Worm (Caenorhabditis elegans) whole organism, L1 larva: Measurements from ENCODE around the gene srj-23.

ENCODE experiments used
- C16A3.4 ChIP-seq: fragments of 150-350 bp; optimal IDR thresholded peaks from 2 replicates; lab custom pipeline; 2014; ENCODE audit warnings: missing biosample characterization, missing genetic modification characterization
- Y116A8C.19 ChIP-seq: sonication (generic microtip); optimal IDR thresholded peaks from 2 replicates; lab custom pipeline; 2016; ENCODE audit warnings: missing compliant biosample characterization, missing genetic modification characterization, borderline replicate concordance
- aha-1 ChIP-seq: fragments of 150-350 bp; optimal IDR thresholded peaks from 2 replicates; lab custom pipeline; 2014; ENCODE audit warnings: missing biosample characterization, missing genetic modification characterization
- ama-1 ChIP-seq: fragments of 150-350 bp; optimal IDR thresholded peaks from 2 replicates; lab custom pipeline; 2014
- blmp-1 ChIP-seq: fragments of 150-350 bp; optimal IDR thresholded peaks from 2 replicates; lab custom pipeline; 2014; ENCODE audit warnings: missing biosample characterization, missing genetic modification characterization
- ceh-8 ChIP-seq: fragments of 200-800 bp; sonication (Bioruptor generic); optimal IDR thresholded peaks from 2 replicates; lab custom pipeline; 2018; ENCODE audit warnings: mild to moderate bottlenecking, missing genetic modification characterization, moderate library complexity, missing compliant biosample characterization
- dpl-1 ChIP-seq, 3 experiments: fragments of 150-350 bp in 2 of 3; sonication (generic microtip) in 1 of 3; optimal IDR thresholded peaks; 2 replicates each; lab custom pipeline; 2014 to 2017; ENCODE audit warnings: missing biosample characterization in 3 of 3, missing genetic modification characterization in 3 of 3, missing genetic modification reagents in 3 of 3
- efl-1 ChIP-seq, 4 experiments: fragments of 150-350 bp; optimal IDR thresholded peaks in 3 of 4; peaks in 1 of 4; 1 replicate in 1 of 4; 2 replicates in 3 of 4; lab custom pipeline; 2014; ENCODE audit warnings: missing biosample characterization in 2 of 4, missing genetic modification characterization in 2 of 4, missing genetic modification reagents in 2 of 4
- efl-3 ChIP-seq: fragments of 200-800 bp; sonication (Bioruptor generic); optimal IDR thresholded peaks from 2 replicates; lab custom pipeline; 2018; ENCODE audit warnings: mild to moderate bottlenecking, missing genetic modification characterization, missing compliant biosample characterization
- elt-3 ChIP-seq, 6 experiments: fragments of 150-350 bp in 1 of 6; sonication (generic microtip); optimal IDR thresholded peaks; 2 replicates each; lab custom pipeline; 2017 to 2018; ENCODE audit warnings: missing biosample characterization in 6 of 6, missing genetic modification characterization in 6 of 6, inconsistent platforms in 1 of 6
- fkh-10 ChIP-seq: sonication (generic microtip); optimal IDR thresholded peaks from 2 replicates; lab custom pipeline; 2017; ENCODE audit warnings: missing biosample characterization, missing genetic modification reagents, missing genetic modification characterization
- fos-1 ChIP-seq: fragments of 150-350 bp; optimal IDR thresholded peaks from 2 replicates; lab custom pipeline; 2014; ENCODE audit warnings: missing biosample characterization, missing genetic modification characterization
- grh-1 ChIP-seq: fragments of 200-800 bp; sonication (Bioruptor generic); IDR thresholded peaks from 2 replicates; pipeline ENCODE4 v1.3.6; 2022; ENCODE audit warnings: missing genetic modification reagents, missing genetic modification characterization, missing compliant biosample characterization
- hlh-17 ChIP-seq: fragments of 200-800 bp; sonication (Bioruptor generic); optimal IDR thresholded peaks from 2 replicates; lab custom pipeline; 2018; ENCODE audit warnings: missing genetic modification characterization, mild to moderate bottlenecking, missing compliant biosample characterization, moderate library complexity, borderline replicate concordance
- hlh-4 ChIP-seq: sonication (generic microtip); optimal IDR thresholded peaks from 2 replicates; lab custom pipeline; 2016; ENCODE audit warnings: mild to moderate bottlenecking, missing genetic modification characterization, missing compliant biosample characterization
- irx-1 ChIP-seq: sonication (generic microtip); optimal IDR thresholded peaks from 2 replicates; lab custom pipeline; 2016; ENCODE audit warnings: missing genetic modification characterization, missing compliant biosample characterization
- jun-1 ChIP-seq: fragments of 150-350 bp; optimal IDR thresholded peaks from 2 replicates; lab custom pipeline; 2014; ENCODE audit warnings: missing biosample characterization, missing genetic modification reagents, missing genetic modification characterization
- lin-13 ChIP-seq: fragments of 150-350 bp; optimal IDR thresholded peaks from 2 replicates; lab custom pipeline; 2014; ENCODE audit warnings: missing biosample characterization, missing genetic modification reagents, missing genetic modification characterization
- lin-14 ChIP-seq: fragments of 200-800 bp; sonication (Bioruptor generic); optimal IDR thresholded peaks from 2 replicates; lab custom pipeline; 2018; ENCODE audit warnings: mild to moderate bottlenecking, missing genetic modification characterization, moderate library complexity, missing compliant biosample characterization
- lin-15B ChIP-seq: fragments of 150-350 bp; sonication (generic microtip); optimal IDR thresholded peaks from 3 replicates; lab custom pipeline; 2014; ENCODE audit warnings: missing biosample characterization, missing genetic modification characterization
- lin-39 ChIP-seq: fragments of 150-350 bp; optimal IDR thresholded peaks from 2 replicates; lab custom pipeline; 2014; ENCODE audit warnings: missing biosample characterization, missing genetic modification reagents, missing genetic modification characterization
- lsy-2 ChIP-seq, 2 experiments: fragments of 150-350 bp; optimal IDR thresholded peaks; 2 replicates each; lab custom pipeline; 2014; ENCODE audit warnings: missing biosample characterization in 2 of 2, missing genetic modification characterization in 2 of 2
- mef-2 ChIP-seq: fragments of 150-350 bp; optimal IDR thresholded peaks from 2 replicates; lab custom pipeline; 2014; ENCODE audit warnings: missing biosample characterization, missing genetic modification characterization
- mep-1 ChIP-seq: fragments of 150-350 bp; optimal IDR thresholded peaks from 2 replicates; lab custom pipeline; 2014; ENCODE audit warnings: missing biosample characterization, missing genetic modification characterization
- nhr-12 ChIP-seq: sonication (generic microtip); optimal IDR thresholded peaks from 2 replicates; lab custom pipeline; 2017; ENCODE audit warnings: missing biosample characterization, missing genetic modification characterization
- nhr-19 ChIP-seq: fragments of 200-800 bp; sonication (Bioruptor generic); conservative IDR thresholded peaks from 2 replicates; pipeline ENCODE4 v1.3.6; 2022; ENCODE audit warnings: missing genetic modification characterization, missing compliant biosample characterization
- nhr-20 ChIP-seq: sonication (generic microtip); optimal IDR thresholded peaks from 2 replicates; lab custom pipeline; 2016; ENCODE audit warnings: mild to moderate bottlenecking, missing genetic modification characterization, missing compliant biosample characterization
- nhr-237 ChIP-seq: fragments of 150-350 bp; optimal IDR thresholded peaks from 2 replicates; lab custom pipeline; 2014; ENCODE audit warnings: missing biosample characterization, missing genetic modification characterization
- nhr-47 ChIP-seq: sonication (generic microtip); optimal IDR thresholded peaks from 2 replicates; lab custom pipeline; 2016; ENCODE audit warnings: mild to moderate bottlenecking, missing genetic modification characterization, moderate library complexity, missing compliant biosample characterization
- nhr-71 ChIP-seq: sonication (generic microtip); optimal IDR thresholded peaks from 2 replicates; lab custom pipeline; 2016; ENCODE audit warnings: mild to moderate bottlenecking, missing genetic modification characterization, moderate library complexity, missing compliant biosample characterization
- nhr-76 ChIP-seq: sonication (generic microtip); optimal IDR thresholded peaks from 2 replicates; lab custom pipeline; 2017; ENCODE audit warnings: missing biosample characterization, missing genetic modification characterization
- nhr-77 ChIP-seq: fragments of 150-350 bp; optimal IDR thresholded peaks from 2 replicates; lab custom pipeline; 2014; ENCODE audit warnings: missing biosample characterization, missing genetic modification characterization
- nhr-85 ChIP-seq: sonication (generic microtip); peaks from one replicate; lab custom pipeline; 2016; ENCODE audit warnings: missing genetic modification characterization, inconsistent platforms, missing compliant biosample characterization
- pag-3 ChIP-seq: sonication (generic microtip); optimal IDR thresholded peaks from 2 replicates; lab custom pipeline; 2017; ENCODE audit warnings: missing genetic modification characterization, mild to moderate bottlenecking, missing compliant biosample characterization, antibody characterized with exemption, borderline replicate concordance; ENCODE audit not compliant: insufficient read depth
- pax-3 ChIP-seq: fragments of 200-800 bp; sonication (Bioruptor generic); optimal IDR thresholded peaks from 2 replicates; lab custom pipeline; 2018; ENCODE audit warnings: mild to moderate bottlenecking, missing genetic modification characterization, moderate library complexity, missing compliant biosample characterization
- pqm-1 ChIP-seq: sonication (generic microtip); optimal IDR thresholded peaks from 3 replicates; lab custom pipeline; 2017; ENCODE audit warnings: missing biosample characterization, missing genetic modification characterization
- rnt-1 ChIP-seq: sonication (generic microtip); optimal IDR thresholded peaks from 2 replicates; lab custom pipeline; 2016; ENCODE audit warnings: mild to moderate bottlenecking, missing genetic modification characterization, moderate library complexity, missing compliant biosample characterization
- snu-23 ChIP-seq: sonication (generic microtip); optimal IDR thresholded peaks from 2 replicates; lab custom pipeline; 2016; ENCODE audit warnings: missing genetic modification characterization, missing compliant biosample characterization
- sox-4 ChIP-seq: sonication (generic microtip); optimal IDR thresholded peaks from 2 replicates; lab custom pipeline; 2016; ENCODE audit warnings: missing genetic modification characterization, missing compliant biosample characterization
- swsn-7 ChIP-seq: sonication (generic microtip); optimal IDR thresholded peaks from 2 replicates; lab custom pipeline; 2016; ENCODE audit warnings: missing genetic modification characterization, missing compliant biosample characterization
- tbx-2 ChIP-seq: sonication (generic microtip); optimal IDR thresholded peaks from 2 replicates; lab custom pipeline; 2016; ENCODE audit warnings: missing genetic modification characterization, missing compliant biosample characterization
- tlp-1 ChIP-seq: fragments of 150-350 bp; optimal IDR thresholded peaks from 2 replicates; lab custom pipeline; 2014; ENCODE audit warnings: missing biosample characterization, missing genetic modification characterization
- unc-130 ChIP-seq: fragments of 150-350 bp; optimal IDR thresholded peaks from 2 replicates; lab custom pipeline; 2017; ENCODE audit warnings: missing biosample characterization, missing genetic modification characterization, inconsistent platforms
- unc-30 ChIP-seq: sonication (generic microtip); optimal IDR thresholded peaks from 2 replicates; lab custom pipeline; 2017; ENCODE audit warnings: missing biosample characterization, missing genetic modification characterization
- unc-62 ChIP-seq: fragments of 150-350 bp; optimal IDR thresholded peaks from 2 replicates; lab custom pipeline; 2014; ENCODE audit warnings: missing biosample characterization, missing genetic modification reagents, missing genetic modification characterization
- unc-86 ChIP-seq: sonication (generic microtip); optimal IDR thresholded peaks from 2 replicates; lab custom pipeline; 2016; ENCODE audit warnings: missing genetic modification characterization, missing compliant biosample characterization
- xbp-1 ChIP-seq: sonication (generic microtip); optimal IDR thresholded peaks from 2 replicates; lab custom pipeline; 2016; ENCODE audit warnings: missing genetic modification characterization, missing compliant biosample characterization
- ztf-4 ChIP-seq: fragments of 150-350 bp; optimal IDR thresholded peaks from 2 replicates; lab custom pipeline; 2014; ENCODE audit warnings: missing biosample characterization, missing genetic modification characterization

The srj-23 gene

ce11 chrV:1476284-1476792, 24.9 kb downstream of the srj-23 start:
- TF ChIP-seq nhr-85 (tag; lab: Kevin White, UChicago) (peak; percentile 29), xbp-1 (tag; lab: Kevin White, UChicago) (no peak), unc-62 (GFP tag; lab: Kevin White, UChicago) (no peak), rnt-1 (tag; lab: Kevin White, UChicago) (no peak)

- no peak for TF ChIP-seq efl-1 (optimal IDR thresholded peaks at IDR 0.05; lab: Kevin White, UChicago)
- TF ChIP-seq efl-1 (GFP tag; optimal IDR thresholded peaks at IDR 0.05 in 1 of 2; lab: Kevin White, UChicago) = peak in 1 of 2 experiments; percentile 87
- no peak for TF ChIP-seq lin-13 (GFP tag; lab: Kevin White, UChicago)
Measured at ce11 chrV:1476841-1477240, 25.4 kb downstream of the srj-23 start.

- TF ChIP-seq nhr-19 (GFP tag; lab: Robert Waterston, UW) (peak; percentile 74), nhr-237 (no peak), lin-39 (tag; lab: Kevin White, UChicago) (peak; percentile 63), pag-3 (tag; lab: Kevin White, UChicago) (peak; percentile 20), elt-3 (tag; optimal IDR thresholded peaks at IDR 0.05; lab: Kevin White, UChicago) (no peak), pax-3 (tag; lab: Kevin White, UChicago) (no peak), ztf-4 (no peak), fkh-10 (no peak), Y116A8C.19 (no peak), dpl-1 (GFP tag; optimal IDR thresholded peaks at IDR 0.05; lab: Kevin White, UChicago) (no peak), unc-130 (tag; lab: Kevin White, UChicago) (peak; percentile 58), rnt-1 (tag; lab: Kevin White, UChicago) (peak; percentile 83), tlp-1 (tag; lab: Kevin White, UChicago) (no peak), pqm-1 (tag; lab: Kevin White, UChicago) (no peak), lin-14 (GFP tag; lab: Kevin White, UChicago) (peak; percentile 97), nhr-77 (no peak), nhr-12 (no peak), ama-1 (lab: Kevin White, UChicago) (no peak), xbp-1 (tag; lab: Kevin White, UChicago) (no peak), irx-1 (tag; lab: Kevin White, UChicago) (peak; percentile 11), jun-1 (no peak), unc-30 (tag; lab: Kevin White, UChicago) (no peak), lsy-2 (tag; optimal IDR thresholded peaks at IDR 0.05; lab: Kevin White, UChicago) (peak in 1 of 2 experiments; percentile 52), sox-4 (tag; lab: Kevin White, UChicago) (no peak), grh-1 (GFP tag; lab: Robert Waterston, UW) (no peak), aha-1 (no peak), hlh-17 (GFP tag; lab: Kevin White, UChicago) (no peak), C16A3.4 (tag; lab: Kevin White, UChicago) (no peak), mef-2 (tag; lab: Kevin White, UChicago) (peak; percentile 26), efl-1 (optimal IDR thresholded peaks at IDR 0.05; lab: Kevin White, UChicago) (peak in 1 of 2 experiments; percentile 29), efl-1 (GFP tag; optimal IDR thresholded peaks at IDR 0.05 in 1 of 2; lab: Kevin White, UChicago) (peak in 1 of 2 experiments; percentile 83), nhr-76 (tag; lab: Kevin White, UChicago) (no peak), nhr-71 (tag; lab: Kevin White, UChicago) (peak; percentile 88), fos-1 (tag; lab: Kevin White, UChicago) (no peak), lin-13 (GFP tag; lab: Kevin White, UChicago) (no peak), mep-1 (peak; percentile 5), hlh-4 (tag; lab: Kevin White, UChicago) (no peak), nhr-47 (tag; lab: Kevin White, UChicago) (no peak), snu-23 (GFP tag; lab: Kevin White, UChicago) (peak; percentile 41), nhr-20 (tag; lab: Kevin White, UChicago) (peak; percentile 58), efl-3 (GFP tag; lab: Kevin White, UChicago) (no peak), lin-15B (no peak), ceh-8 (GFP tag; lab: Kevin White, UChicago) (no peak), swsn-7 (tag; lab: Kevin White, UChicago) (peak; percentile 31), unc-86 (no peak), blmp-1 (no peak), tbx-2 (tag; lab: Kevin White, UChicago) (peak; percentile 37)
Measured at ce11 chrV:1480841-1481240, 29.4 kb downstream of the srj-23 start.
